Worm (Caenorhabditis elegans) whole organism, L3 larva: ENCODE results near the gene copg-1.

Experiments
- jun-1 ChIP-seq: fragments of 150-350 bp; optimal IDR thresholded peaks from 2 replicates; lab custom pipeline; 2014; ENCODE audit warnings: missing biosample characterization, missing genetic modification reagents, missing genetic modification characterization
- lin-15B ChIP-seq: fragments of 150-350 bp; optimal IDR thresholded peaks from 2 replicates; lab custom pipeline; 2014; ENCODE audit warnings: missing biosample characterization, missing genetic modification characterization
- nhr-77 ChIP-seq: fragments of 150-350 bp; optimal IDR thresholded peaks from 2 replicates; lab custom pipeline; 2014; ENCODE audit warnings: missing biosample characterization, missing genetic modification characterization
- ztf-11 ChIP-seq: fragments of 150-350 bp; optimal IDR thresholded peaks from 2 replicates; lab custom pipeline; 2014; ENCODE audit warnings: missing biosample characterization, missing genetic modification characterization

DNA sequence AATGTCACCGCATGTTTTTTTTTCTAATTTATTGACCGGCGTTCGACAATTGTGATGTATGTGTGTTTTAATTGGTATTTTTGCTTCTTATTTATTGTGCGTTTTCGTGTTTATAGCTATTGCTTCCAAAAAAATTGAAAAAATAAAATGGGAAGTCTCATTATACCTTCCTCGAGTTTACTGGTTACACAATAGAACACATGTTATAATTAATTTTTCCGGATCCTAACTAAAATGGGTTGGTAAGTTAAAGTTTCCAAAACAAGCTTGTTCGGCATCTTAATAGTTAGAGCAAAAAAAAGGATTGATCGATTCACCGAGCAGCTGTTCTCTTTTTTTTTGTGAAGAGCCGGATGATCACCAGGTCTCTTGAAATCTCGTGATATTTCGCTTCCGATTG lies 3.7 kb downstream of the copg-1 start, which contains the start of gene ttr-54:
- TF ChIP-seq lin-15B (tag; lab: Kevin White, UChicago) = no peak
- TF ChIP-seq nhr-77 = no peak
- no peak for TF ChIP-seq jun-1 (tag; lab: Kevin White, UChicago)
- no peak for TF ChIP-seq ztf-11 (tag; lab: Kevin White, UChicago)
